Worm (Caenorhabditis elegans): ENCODE results near the gene idpc-1.

The idpc-1 gene

ce11 chrIII:11427548-11428152, 644 bp downstream of the idpc-1 start:
- TF ChIP-seq unc-62 (GFP tag; optimal IDR thresholded peaks at IDR 0.05), result no peak

ce11 chrIII:11442556-11442955, 15.6 kb downstream of the idpc-1 start, which contains the start of gene sbp-1:
Gene sbp-1, minus strand, starts transcription at chrIII:11442566.
- TF ChIP-seq unc-62 (GFP tag; optimal IDR thresholded peaks at IDR 0.05), result no peak

ce11 chrIII:11443408-11443994, 16.5 kb downstream of the idpc-1 start:
- TF ChIP-seq unc-62 (GFP tag; optimal IDR thresholded peaks at IDR 0.05), result no peak

ce11 chrIII:11444796-11445386, 17.9 kb downstream of the idpc-1 start:
- TF ChIP-seq unc-62 (GFP tag; optimal IDR thresholded peaks at IDR 0.05), result no peak

ce11 chrIII:11446826-11447225, 19.8 kb downstream of the idpc-1 start:
- TF ChIP-seq unc-62 (GFP tag; optimal IDR thresholded peaks at IDR 0.05), result no peak

- no peak for TF ChIP-seq unc-62 (GFP tag; optimal IDR thresholded peaks at IDR 0.05)
Observed at ce11 chrIII:11448330-11448729, 21.3 kb downstream of the idpc-1 start.

- no peak for TF ChIP-seq unc-62 (GFP tag; optimal IDR thresholded peaks at IDR 0.05)
Observed at ce11 chrIII:11451380-11451779, 24.4 kb downstream of the idpc-1 start.

ce11 chrIII:11452530-11452929, 25.5 kb downstream of the idpc-1 start:
- no peak for TF ChIP-seq unc-62 (GFP tag; optimal IDR thresholded peaks at IDR 0.05)

- TF ChIP-seq unc-62 (GFP tag; optimal IDR thresholded peaks at IDR 0.05), result no peak
Observed at ce11 chrIII:11453970-11454369, 27.0 kb downstream of the idpc-1 start.

- TF ChIP-seq unc-62 (GFP tag; optimal IDR thresholded peaks at IDR 0.05), result no peak
Observed at ce11 chrIII:11456577-11456976, 29.6 kb downstream of the idpc-1 start, which contains the start of gene plr-1. Gene plr-1, plus strand, starts transcription at chrIII:11456877.

ce11 chrIII:11457911-11458310, 30.9 kb downstream of the idpc-1 start:
- TF ChIP-seq unc-62 (GFP tag; optimal IDR thresholded peaks at IDR 0.05), result no peak

ce11 chrIII:11459041-11459440, 32.0 kb downstream of the idpc-1 start:
- TF ChIP-seq unc-62 (GFP tag; optimal IDR thresholded peaks at IDR 0.05), result no peak

- TF ChIP-seq unc-62 (GFP tag; optimal IDR thresholded peaks at IDR 0.05), result no peak
Observed at ce11 chrIII:11459802-11460201, 32.8 kb downstream of the idpc-1 start.

- TF ChIP-seq unc-62 (GFP tag; optimal IDR thresholded peaks at IDR 0.05), result no peak
Observed at ce11 chrIII:11462332-11462731, 35.3 kb downstream of the idpc-1 start.

ce11 chrIII:11463726-11464125, 36.7 kb downstream of the idpc-1 start:
- no peak for TF ChIP-seq unc-62 (GFP tag; optimal IDR thresholded peaks at IDR 0.05)

- TF ChIP-seq unc-62 (GFP tag; optimal IDR thresholded peaks at IDR 0.05), result no peak
Observed at ce11 chrIII:11465394-11465948, 38.5 kb downstream of the idpc-1 start.
